Worm (Caenorhabditis elegans): ENCODE measurements around the gene str-106.

Gene str-106

DNA sequence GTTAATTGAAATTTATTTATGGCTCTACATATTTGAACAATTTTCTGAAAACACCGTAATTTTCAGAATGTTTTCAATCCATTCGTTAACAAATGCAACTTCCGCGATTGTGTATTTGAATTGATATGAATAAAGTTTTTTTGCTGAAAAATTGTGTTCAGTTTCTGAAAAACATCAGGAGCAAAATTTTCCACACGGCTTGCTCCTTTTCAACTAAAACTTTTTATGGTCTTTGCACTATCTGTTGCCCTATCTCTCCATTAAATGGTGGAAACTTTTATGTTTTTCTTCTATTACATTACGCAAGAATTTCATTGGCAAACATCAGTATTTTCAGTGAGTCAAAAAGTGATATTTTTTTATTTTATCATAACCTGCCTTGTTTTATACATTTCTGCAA is 31.6 kb upstream of the str-106 start, which contains the start of gene F10A3.4 (continued):
- TF ChIP-seq attf-5 (GFP tag; optimal IDR thresholded peaks at IDR 0.05) = no peak

DNA sequence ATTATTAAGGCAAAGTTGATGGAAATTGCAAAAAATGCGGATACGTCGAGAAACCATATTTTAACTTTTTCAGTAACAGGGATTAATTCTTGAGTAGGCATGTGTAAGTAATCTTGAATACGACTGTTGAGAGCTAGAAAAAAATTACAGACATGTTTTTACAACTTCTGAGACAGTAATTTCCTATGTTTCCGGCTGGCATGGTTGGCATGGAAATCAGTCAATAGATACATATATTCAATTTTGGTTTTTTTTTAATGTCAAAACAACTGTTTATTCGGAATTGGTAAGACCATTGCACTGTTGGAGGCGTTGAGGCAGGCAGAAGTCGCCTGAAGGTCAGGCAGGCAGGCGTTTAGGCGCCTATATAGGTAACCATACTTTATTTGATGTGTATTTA is 27.1 kb upstream of the str-106 start, which contains the start of gene str-254:
TSS of gene str-254 (minus strand) at position 101 of the 400 bp plus-strand sequence.
- TF ChIP-seq lin-26 (GFP tag; IDR thresholded peaks at IDR 0.05) (no peak), hmg-20 (GFP tag; IDR thresholded peaks at IDR 0.05) (no peak), ekl-4 (GFP tag; IDR thresholded peaks at IDR 0.05) (no peak), chd-7 (tag; optimal IDR thresholded peaks at IDR 0.05) (no peak), T07F8.4 (tag; optimal IDR thresholded peaks at IDR 0.05) (no peak), ceh-40 (GFP tag; IDR thresholded peaks at IDR 0.05) (no peak), ztf-26 (tag; optimal IDR thresholded peaks at IDR 0.05) (no peak), atf-7 (tag; optimal IDR thresholded peaks at IDR 0.05) (no peak), nhr-120 (GFP tag; IDR thresholded peaks at IDR 0.05) (no peak), Y53G8AR.9 (GFP tag; conservative IDR thresholded peaks at IDR 0.05) (no peak), ztf-18 (tag; optimal IDR thresholded peaks at IDR 0.05) (no peak)

DNA sequence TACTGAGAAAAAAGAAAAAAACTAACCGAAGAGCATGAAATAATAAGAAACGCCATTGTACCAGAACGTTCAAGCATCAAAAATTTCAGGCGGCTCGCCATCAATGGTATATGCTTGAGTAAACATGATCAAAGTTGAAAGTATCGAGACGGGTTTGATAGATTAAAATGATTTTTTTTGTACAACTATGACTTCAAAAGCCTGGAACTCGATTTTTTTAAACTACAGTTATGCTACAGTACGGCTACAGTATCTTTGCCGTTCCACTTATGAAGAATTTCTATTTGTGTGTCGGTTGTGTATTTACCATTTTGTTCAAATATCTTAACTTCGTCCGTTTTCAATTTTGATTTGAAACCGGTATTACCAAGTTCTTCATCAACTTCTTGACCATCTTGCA is 25.3 kb upstream of the str-106 start, which contains the start of gene str-97:
TSS of gene str-97 (minus strand) at position 101 of the 400 bp plus-strand sequence.
- TF ChIP-seq bed-1 (GFP tag; IDR thresholded peaks at IDR 0.05) = no peak

DNA sequence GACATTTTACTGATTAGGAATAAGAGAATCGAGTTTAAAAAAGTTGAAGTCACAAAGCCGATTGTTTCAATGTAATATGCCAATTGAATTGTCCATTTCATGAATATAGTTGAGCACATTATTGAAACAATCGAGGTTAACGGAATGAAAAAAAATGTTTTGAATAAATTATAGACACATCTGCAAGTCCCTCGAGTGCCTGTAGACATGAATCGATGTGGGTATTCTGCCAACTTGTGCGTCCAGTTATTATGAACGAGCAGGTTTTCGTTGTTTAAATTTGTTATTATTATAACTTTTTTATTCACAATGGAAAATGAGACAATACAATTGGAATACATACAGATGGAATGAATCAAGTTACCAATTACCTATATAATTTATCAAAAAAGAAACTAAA is 22.1 kb upstream of the str-106 start, which contains the start of gene str-99:
TSS of gene str-99 (minus strand) at position 101 of the 400 bp plus-strand sequence.
- no peak for TF ChIP-seq gei-17 (GFP tag; optimal IDR thresholded peaks at IDR 0.05)
- no peak for TF ChIP-seq nhr-27 (tag; optimal IDR thresholded peaks at IDR 0.05)
- no peak for TF ChIP-seq fkh-3 (tag; optimal IDR thresholded peaks at IDR 0.05)
- TF ChIP-seq lin-35 (GFP tag; optimal IDR thresholded peaks at IDR 0.05) = no peak
- no peak for TF ChIP-seq lin-40 (tag; optimal IDR thresholded peaks at IDR 0.05)
- TF ChIP-seq rec-8 (tag; optimal IDR thresholded peaks at IDR 0.05) = no peak
- TF ChIP-seq ceh-100 (GFP tag; IDR thresholded peaks at IDR 0.05) = no peak
- TF ChIP-seq ZK185.1 (tag; optimal IDR thresholded peaks at IDR 0.05; ENCODE audit: poor library complexity, severe bottlenecking) = no peak
- TF ChIP-seq cebp-2 (GFP tag; IDR thresholded peaks at IDR 0.05) = no peak
- TF ChIP-seq him-1 (tag; optimal IDR thresholded peaks at IDR 0.05) = no peak
- no peak for TF ChIP-seq sea-2 (GFP tag; IDR thresholded peaks at IDR 0.05)

DNA sequence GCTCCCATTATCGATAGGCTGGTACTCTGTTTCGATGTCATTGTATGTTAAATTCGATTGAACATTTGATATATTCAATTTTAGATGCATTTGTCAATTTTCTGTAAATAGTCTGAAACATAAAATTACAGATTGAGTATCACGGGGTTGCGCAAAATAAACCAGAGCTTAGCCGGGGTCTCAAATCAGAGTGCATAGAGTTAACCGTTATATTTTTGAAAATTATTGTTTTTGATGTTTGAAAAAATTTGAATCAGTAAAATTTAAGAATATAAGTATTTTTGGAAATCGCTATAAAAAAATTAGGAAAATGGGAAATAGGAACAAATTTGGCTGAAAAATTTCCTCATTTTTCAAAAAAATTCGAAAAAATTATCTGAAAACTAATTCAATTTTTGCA is 20.9 kb upstream of the str-106 start, which contains the start of gene F10A3.17:
TSS of gene F10A3.17 (minus strand) at position 101 of the 400 bp plus-strand sequence.
- TF ChIP-seq ceh-40 (GFP tag; IDR thresholded peaks at IDR 0.05) = no peak
- no peak for TF ChIP-seq hrde-1 (tag; optimal IDR thresholded peaks at IDR 0.05; ENCODE audit: borderline replicate concordance)
- TF ChIP-seq Y79H2A.3 (GFP tag; conservative IDR thresholded peaks at IDR 0.05) = no peak
- no peak for TF ChIP-seq F22D6.2 (tag; optimal IDR thresholded peaks at IDR 0.05)
- TF ChIP-seq Y67H2A.10 (GFP tag; conservative IDR thresholded peaks at IDR 0.05) = no peak
- no peak for TF ChIP-seq lin-54 (GFP tag; optimal IDR thresholded peaks at IDR 0.05)
- TF ChIP-seq ccch-3 (GFP tag; optimal IDR thresholded peaks at IDR 0.05) = no peak
- TF ChIP-seq bed-1 (GFP tag; IDR thresholded peaks at IDR 0.05) = no peak
- no peak for TF ChIP-seq attf-5 (GFP tag; optimal IDR thresholded peaks at IDR 0.05)
- no peak for TF ChIP-seq zim-3 (tag; optimal IDR thresholded peaks at IDR 0.05)
- no peak for TF ChIP-seq ets-4 (GFP tag; optimal IDR thresholded peaks at IDR 0.05)
- no peak for TF ChIP-seq zfh-2 (GFP tag; conservative IDR thresholded peaks at IDR 0.05)
- no peak for TF ChIP-seq F39B2.1 (GFP tag; IDR thresholded peaks at IDR 0.05)
- TF ChIP-seq mcd-1 (GFP tag; IDR thresholded peaks at IDR 0.05) = no peak
